Worm (Caenorhabditis elegans) whole organism, L2 larva: Measurements from ENCODE around the gene fbxl-5.
A peak's percentile ranks its signal among the peaks of the same experiment; 100 is the strongest.

Source experiments
- C34F6.9 ChIP-seq: fragments of 150-350 bp; optimal IDR thresholded peaks from 2 replicates; lab custom pipeline; 2014; ENCODE audit warnings: missing biosample characterization, missing genetic modification characterization
- F13H6.1 ChIP-seq: sonication (generic microtip); optimal IDR thresholded peaks from 2 replicates; lab custom pipeline; 2016; ENCODE audit warnings: missing genetic modification characterization, missing compliant biosample characterization
- aly-2 ChIP-seq: fragments of 150-350 bp; optimal IDR thresholded peaks from 2 replicates; lab custom pipeline; 2014; ENCODE audit warnings: missing biosample characterization, missing genetic modification characterization
- ceh-16 ChIP-seq: fragments of 150-350 bp; optimal IDR thresholded peaks from 2 replicates; lab custom pipeline; 2014; ENCODE audit warnings: missing biosample characterization, missing genetic modification characterization
- dmd-4 ChIP-seq: sonication (generic microtip); optimal IDR thresholded peaks from 2 replicates; lab custom pipeline; 2017; ENCODE audit warnings: missing biosample characterization, missing genetic modification characterization
- fos-1 ChIP-seq: fragments of 150-350 bp; optimal IDR thresholded peaks from 2 replicates; lab custom pipeline; 2014; ENCODE audit warnings: missing biosample characterization, missing genetic modification characterization
- lin-13 ChIP-seq: fragments of 150-350 bp; optimal IDR thresholded peaks from 2 replicates; lab custom pipeline; 2014; ENCODE audit warnings: missing biosample characterization, missing genetic modification reagents, missing genetic modification characterization
- lin-39 ChIP-seq: fragments of 150-350 bp; optimal IDR thresholded peaks from 2 replicates; lab custom pipeline; 2014; ENCODE audit warnings: missing biosample characterization, missing genetic modification reagents, missing genetic modification characterization
- lsy-2 ChIP-seq, 2 experiments: fragments of 150-350 bp in 1 of 2; sonication (generic microtip) in 1 of 2; optimal IDR thresholded peaks; 2 replicates each; lab custom pipeline; 2014 to 2017; ENCODE audit warnings: missing biosample characterization in 2 of 2, missing genetic modification characterization in 2 of 2
- mdl-1 ChIP-seq, 2 experiments: fragments of 150-350 bp in 1 of 2; sonication (generic microtip) in 1 of 2; optimal IDR thresholded peaks; 2 replicates each; lab custom pipeline; 2017; ENCODE audit warnings: missing biosample characterization in 2 of 2, missing genetic modification characterization in 2 of 2
- nhr-12 ChIP-seq: fragments of 150-350 bp; optimal IDR thresholded peaks from 2 replicates; lab custom pipeline; 2014; ENCODE audit warnings: missing biosample characterization, missing genetic modification characterization
- sem-4 ChIP-seq: fragments of 150-350 bp; optimal IDR thresholded peaks from 2 replicates; lab custom pipeline; 2014; ENCODE audit warnings: missing biosample characterization, missing genetic modification reagents, missing genetic modification characterization
- sma-3 ChIP-seq: sonication (generic microtip); optimal IDR thresholded peaks from 2 replicates; lab custom pipeline; 2016; ENCODE audit warnings: missing genetic modification reagents, missing genetic modification characterization, missing compliant biosample characterization
- sma-9 ChIP-seq, 2 experiments: fragments of 150-350 bp in 1 of 2; sonication (generic microtip) in 1 of 2; optimal IDR thresholded peaks; 2 replicates each; lab custom pipeline; 2014 to 2016; ENCODE audit warnings: missing genetic modification characterization in 2 of 2, mild to moderate bottlenecking in 1 of 2, missing biosample characterization in 1 of 2, missing compliant biosample characterization in 1 of 2, missing genetic modification reagents in 1 of 2, moderate library complexity in 1 of 2
- snpc-4 ChIP-seq: fragments of 150-350 bp; optimal IDR thresholded peaks from 2 replicates; lab custom pipeline; 2014; ENCODE audit warnings: missing biosample characterization, missing genetic modification characterization
- unc-39 ChIP-seq: fragments of 150-350 bp; optimal IDR thresholded peaks from 2 replicates; lab custom pipeline; 2014; ENCODE audit warnings: missing biosample characterization, missing genetic modification characterization
- unc-62 ChIP-seq: fragments of 150-350 bp; optimal IDR thresholded peaks from 2 replicates; lab custom pipeline; 2014; ENCODE audit warnings: missing biosample characterization, missing genetic modification reagents, missing genetic modification characterization

fbxl-5 gene

DNA sequence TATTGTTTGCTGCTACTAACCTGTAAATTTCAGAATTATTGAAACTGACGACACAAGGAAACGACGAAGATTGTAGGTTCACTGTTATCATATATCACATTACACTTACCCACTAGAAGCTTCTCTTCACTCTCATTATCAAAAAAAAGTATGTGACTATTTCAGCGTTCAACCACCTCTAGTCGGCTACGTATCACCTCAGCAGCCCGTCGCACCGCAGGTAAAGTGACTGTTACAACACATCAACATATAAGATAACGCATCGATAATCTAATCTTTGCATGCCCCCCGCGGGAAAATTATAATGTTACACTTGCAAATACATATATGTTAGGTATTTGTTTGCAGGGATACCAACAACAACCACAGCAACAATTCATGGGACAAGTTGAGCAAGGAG lies 43.9 kb downstream of the fbxl-5 start:
- TF ChIP-seq fos-1 (peak; percentile 82), nhr-12 (tag; lab: Kevin White, UChicago) (no peak), F13H6.1 (tag; lab: Kevin White, UChicago) (no peak), lsy-2 (tag; optimal IDR thresholded peaks at IDR 0.05; lab: Kevin White, UChicago) (no peak), sma-9 (GFP tag; optimal IDR thresholded peaks at IDR 0.05; lab: Kevin White, UChicago) (peak; percentile 4), sma-9 (tag; optimal IDR thresholded peaks at IDR 0.05; lab: Kevin White, UChicago) (no peak)

DNA sequence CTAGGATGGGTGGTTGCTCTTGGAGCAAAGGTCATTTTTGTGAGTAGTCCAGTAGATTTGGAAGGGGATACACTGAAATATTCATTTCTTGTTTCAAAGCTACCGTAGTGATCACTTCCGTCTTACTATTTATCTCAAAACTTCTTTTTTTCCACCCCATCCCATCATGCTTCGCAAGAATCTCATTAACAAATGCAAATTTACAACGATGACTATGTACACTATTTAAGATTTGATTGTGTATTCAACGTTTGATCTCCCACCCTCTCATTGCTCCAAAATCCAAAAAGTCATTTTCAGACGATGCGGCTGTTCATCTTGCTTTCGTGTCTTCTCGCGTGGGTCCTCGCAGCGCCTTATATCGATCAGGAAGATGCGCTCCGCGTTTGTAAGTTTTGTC lies 50.4 kb downstream of the fbxl-5 start, which contains the start of gene flp-21:
Gene flp-21, plus strand, starts transcription at position 301 of the 400 bp plus-strand sequence.
- TF ChIP-seq lin-13 (GFP tag; lab: Kevin White, UChicago), result no peak
- no peak for TF ChIP-seq lin-39
- TF ChIP-seq C34F6.9 (tag; lab: Kevin White, UChicago), result no peak
- TF ChIP-seq F13H6.1 (tag; lab: Kevin White, UChicago), result no peak
- TF ChIP-seq nhr-12 (tag; lab: Kevin White, UChicago), result no peak
- TF ChIP-seq sem-4 (tag; lab: Kevin White, UChicago), result no peak
- no peak for TF ChIP-seq dmd-4

DNA sequence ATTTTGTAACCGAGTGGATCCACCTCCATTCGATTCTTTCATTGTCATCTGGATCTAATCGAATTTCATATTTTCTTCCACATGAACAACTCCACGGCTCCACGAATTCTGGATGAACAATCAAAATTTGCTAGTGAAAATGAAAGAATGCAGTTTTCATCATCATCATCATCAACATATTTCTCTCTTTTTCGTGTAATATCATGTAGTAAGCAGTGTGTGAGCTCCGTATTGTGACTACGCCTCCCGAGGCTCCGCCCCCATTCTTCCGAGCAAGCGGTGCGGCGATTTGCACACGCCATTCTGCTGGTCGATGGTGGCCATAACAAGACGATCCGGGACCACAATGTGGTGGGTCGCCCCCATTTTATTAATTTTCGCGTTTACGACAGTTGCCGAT lies 55.4 kb downstream of the fbxl-5 start, which contains the start of gene ZK742.7:
Gene ZK742.7, plus strand, starts transcription at position 301 of the 400 bp plus-strand sequence.
- TF ChIP-seq lin-39 (no peak), sma-3 (GFP tag; lab: Kevin White, UChicago) (no peak), mdl-1 (tag; optimal IDR thresholded peaks at IDR 0.05; lab: Kevin White, UChicago) (no peak), unc-62 (GFP tag; lab: Kevin White, UChicago) (no peak), ceh-16 (tag; lab: Kevin White, UChicago) (no peak), aly-2 (no peak), unc-39 (tag; lab: Kevin White, UChicago) (no peak), snpc-4 (tag; lab: Kevin White, UChicago) (no peak), lin-13 (GFP tag; lab: Kevin White, UChicago) (no peak)
